Fruit fly (Drosophila melanogaster) whole organism, pupa: ENCODE measurements around the gene CalpB.

Experiments used
- CG10348 ChIP-seq: fragments of 200-800 bp; sonication (Bioruptor generic); IDR thresholded peaks from 2 replicates; pipeline ENCODE4 v1.3.6; 2022; ENCODE audit warnings: missing biosample characterization, missing genetic modification characterization
- CG12605 ChIP-seq: fragments of 200-800 bp; sonication (Bioruptor generic); IDR thresholded peaks from 2 replicates; pipeline ENCODE4 v1.3.6; 2022; ENCODE audit warnings: missing biosample characterization, missing genetic modification characterization
- CG13204 ChIP-seq: fragments of 200-800 bp; sonication (Bioruptor generic); optimal IDR thresholded peaks from 2 replicates; lab custom pipeline; 2018; ENCODE audit warnings: missing biosample characterization, mild to moderate bottlenecking, missing genetic modification characterization, moderate library complexity
- CG14655 ChIP-seq: fragments of 200-800 bp; sonication (Bioruptor generic); optimal IDR thresholded peaks from 3 replicates; lab custom pipeline; 2017; ENCODE audit warnings: mild to moderate bottlenecking, missing biosample characterization, missing genetic modification reagents, missing genetic modification characterization
- CG15710 ChIP-seq: fragments of 200-800 bp; sonication (Bioruptor generic); optimal IDR thresholded peaks from 2 replicates; lab custom pipeline; 2018; ENCODE audit warnings: missing biosample characterization, mild to moderate bottlenecking, missing genetic modification characterization, moderate library complexity
- CG17806 ChIP-seq: fragments of 200-800 bp; sonication (Bioruptor generic); optimal IDR thresholded peaks from 2 replicates; lab custom pipeline; 2018; ENCODE audit warnings: missing biosample characterization, mild to moderate bottlenecking, missing genetic modification characterization, moderate library complexity
- CG32121 ChIP-seq: fragments of 200-800 bp; sonication (Bioruptor generic); IDR thresholded peaks from 2 replicates; pipeline ENCODE4 v1.3.6; 2022; ENCODE audit warnings: missing biosample characterization, missing genetic modification characterization
- CG34367 ChIP-seq: fragments of 200-800 bp; sonication (Bioruptor generic); optimal IDR thresholded peaks from 2 replicates; lab custom pipeline; 2018; ENCODE audit warnings: missing biosample characterization, mild to moderate bottlenecking, missing genetic modification characterization
- CG4496 ChIP-seq: fragments of 200-800 bp; sonication (Bioruptor generic); IDR thresholded peaks from 3 replicates; pipeline ENCODE4 v1.3.6; 2022; ENCODE audit warnings: missing biosample characterization, missing genetic modification characterization
- CG8159 ChIP-seq: fragments of 200-800 bp; sonication (Bioruptor generic); optimal IDR thresholded peaks from 3 replicates; lab custom pipeline; 2018; ENCODE audit warnings: missing biosample characterization, mild to moderate bottlenecking, missing genetic modification characterization, moderate library complexity
- CG8301 ChIP-seq: fragments of 200-800 bp; sonication (Bioruptor generic); optimal IDR thresholded peaks from 2 replicates; lab custom pipeline; 2018; ENCODE audit warnings: missing biosample characterization, mild to moderate bottlenecking, missing genetic modification characterization
- CG9948 ChIP-seq: fragments of 200-800 bp; sonication (Bioruptor generic); optimal IDR thresholded peaks from 2 replicates; lab custom pipeline; 2018; ENCODE audit warnings: missing biosample characterization, mild to moderate bottlenecking, missing genetic modification characterization, moderate library complexity
- D1 ChIP-seq: fragments of 200-800 bp; sonication (Bioruptor generic); optimal IDR thresholded peaks from 2 replicates; lab custom pipeline; 2018; ENCODE audit warnings: missing biosample characterization, mild to moderate bottlenecking, missing genetic modification characterization, moderate library complexity
- EcR ChIP-seq: fragments of 200-800 bp; sonication (Bioruptor generic); optimal IDR thresholded peaks from 3 replicates; lab custom pipeline; 2019; ENCODE audit warnings: missing biosample characterization, missing genetic modification characterization, mild to moderate bottlenecking, moderate library complexity, missing genetic modification reagents
- Ets98B ChIP-seq: fragments of 200-800 bp; sonication (Bioruptor generic); IDR thresholded peaks from 2 replicates; pipeline ENCODE4 v1.3.6; 2022; ENCODE audit warnings: missing biosample characterization, missing genetic modification characterization
- Pif1A ChIP-seq: fragments of 200-800 bp; sonication (Bioruptor generic); optimal IDR thresholded peaks from 3 replicates; lab custom pipeline; 2016; ENCODE audit warnings: missing biosample characterization, missing genetic modification characterization
- Pif1B ChIP-seq: fragments of 200-800 bp; sonication (Bioruptor generic); optimal IDR thresholded peaks from 3 replicates; lab custom pipeline; 2016; ENCODE audit warnings: missing biosample characterization, missing genetic modification characterization
- Snoo ChIP-seq: fragments of 200-800 bp; sonication (Bioruptor generic); optimal IDR thresholded peaks from 3 replicates; lab custom pipeline; 2017; ENCODE audit warnings: missing biosample characterization, mild to moderate bottlenecking, missing genetic modification characterization, inconsistent platforms
- fd96Ca ChIP-seq: fragments of 200-800 bp; sonication (Bioruptor generic); IDR thresholded peaks from 3 replicates; pipeline ENCODE4 v1.3.6; 2022; ENCODE audit warnings: missing biosample characterization, missing genetic modification characterization
- gl ChIP-seq: fragments of 200-800 bp; sonication (Bioruptor generic); optimal IDR thresholded peaks from 2 replicates; lab custom pipeline; 2018; ENCODE audit warnings: missing biosample characterization, mild to moderate bottlenecking, missing genetic modification characterization
- rn ChIP-seq: fragments of 200-800 bp; sonication (Bioruptor generic); IDR thresholded peaks from 2 replicates; pipeline ENCODE4 v1.3.6; 2022; ENCODE audit warnings: missing biosample characterization, missing genetic modification characterization

The CalpB gene

dm6 chr3L:9893983-9894382 is 5.4 kb downstream of the CalpB start:
- TF ChIP-seq CG12605 (no peak), CG4496 (GFP tag; lab: Robert Waterston, UW) (no peak), rn (GFP tag; lab: Robert Waterston, UW) (no peak), CG9948 (no peak), CG17806 (tag; lab: Kevin White, UChicago) (no peak), CG13204 (no peak), EcR (no peak), Ets98B (no peak), Pif1B (GFP tag; lab: Kevin White, UChicago) (no peak), gl (no peak), CG32121 (GFP tag; lab: Robert Waterston, UW) (no peak), CG15710 (tag; lab: Kevin White, UChicago) (no peak), Pif1A (GFP tag; lab: Kevin White, UChicago) (no peak), CG10348 (GFP tag; lab: Robert Waterston, UW) (no peak), CG34367 (tag; lab: Kevin White, UChicago) (no peak), CG8159 (tag; lab: Kevin White, UChicago) (no peak), Snoo (tag; lab: Kevin White, UChicago) (no peak)

- TF ChIP-seq CG8159 (tag; lab: Kevin White, UChicago) (no peak), CG4496 (GFP tag; lab: Robert Waterston, UW) (no peak), Snoo (tag; lab: Kevin White, UChicago) (no peak), EcR (no peak), CG9948 (no peak), CG12605 (no peak), gl (no peak), Ets98B (no peak), D1 (tag; lab: Kevin White, UChicago) (no peak), CG15710 (tag; lab: Kevin White, UChicago) (no peak), CG32121 (GFP tag; lab: Robert Waterston, UW) (no peak), CG34367 (tag; lab: Kevin White, UChicago) (no peak), CG8301 (no peak), Pif1B (GFP tag; lab: Kevin White, UChicago) (no peak), fd96Ca (GFP tag; lab: Robert Waterston, UW) (no peak), rn (GFP tag; lab: Robert Waterston, UW) (no peak), CG10348 (GFP tag; lab: Robert Waterston, UW) (no peak), Pif1A (GFP tag; lab: Kevin White, UChicago) (no peak), CG17806 (tag; lab: Kevin White, UChicago) (no peak), CG14655 (no peak)
These were observed 6.1 kb downstream of the CalpB start, which contains the start of the genes CG6709 and Hez for dm6 chr3L:9894643-9895042. TSS of gene CG6709 (minus strand) at chr3L:9894743. TSS of gene Hez (minus strand) at chr3L:9894743.

- no peak for TF ChIP-seq CG10348 (GFP tag; lab: Robert Waterston, UW)
- no peak for TF ChIP-seq fd96Ca (GFP tag; lab: Robert Waterston, UW)
- TF ChIP-seq CG13204 = no peak
- TF ChIP-seq Ets98B = no peak; the same call in 1 of the 2 replicates
- TF ChIP-seq CG8159 (tag; lab: Kevin White, UChicago) = peak; percentile 59
- peak; percentile 27 for TF ChIP-seq CG15710 (tag; lab: Kevin White, UChicago)
- TF ChIP-seq CG34367 (tag; lab: Kevin White, UChicago) = no peak
- TF ChIP-seq D1 (tag; lab: Kevin White, UChicago) = no peak
- TF ChIP-seq CG8301 = no peak
- 0 out of 3 replicates have a peak, but pooled peaks have one; percentile 42 for TF ChIP-seq CG4496 (GFP tag; lab: Robert Waterston, UW)
- peak; percentile 52 for TF ChIP-seq EcR
- TF ChIP-seq CG12605 = no peak
- TF ChIP-seq Pif1A (GFP tag; lab: Kevin White, UChicago) = peak; percentile 43
- TF ChIP-seq gl = no peak
- TF ChIP-seq rn (GFP tag; lab: Robert Waterston, UW) = no peak
- TF ChIP-seq CG14655 = no peak
- TF ChIP-seq CG9948 = peak; percentile 10
- no peak for TF ChIP-seq CG32121 (GFP tag; lab: Robert Waterston, UW)
- TF ChIP-seq Pif1B (GFP tag; lab: Kevin White, UChicago) = no peak
- peak; percentile 39 for TF ChIP-seq CG17806 (tag; lab: Kevin White, UChicago)
- no peak for TF ChIP-seq Snoo (tag; lab: Kevin White, UChicago)
These were observed 8.7 kb downstream of the CalpB start for dm6 chr3L:9897164-9897783.

dm6 chr3L:9898355-9898754 is 9.8 kb downstream of the CalpB start, which contains the start of the genes CG6707 and CG46387:
TSS of gene CG6707 (minus strand) at chr3L:9898575.
TSS of gene CG46387 (plus strand) at chr3L:9898626.
- no peak for TF ChIP-seq CG17806 (tag; lab: Kevin White, UChicago)
- TF ChIP-seq CG32121 (GFP tag; lab: Robert Waterston, UW) = no peak
- TF ChIP-seq CG8159 (tag; lab: Kevin White, UChicago) = peak; percentile 6
- no peak for TF ChIP-seq CG9948
- no peak for TF ChIP-seq CG10348 (GFP tag; lab: Robert Waterston, UW)
- TF ChIP-seq Ets98B = no peak
- TF ChIP-seq CG14655 = no peak
- no peak for TF ChIP-seq D1 (tag; lab: Kevin White, UChicago)
- TF ChIP-seq CG12605 = no peak
- TF ChIP-seq CG4496 (GFP tag; lab: Robert Waterston, UW) = peak; percentile 44; the same call in 1 of the 3 replicates
- TF ChIP-seq CG15710 (tag; lab: Kevin White, UChicago) = no peak
- TF ChIP-seq CG34367 (tag; lab: Kevin White, UChicago) = no peak
- no peak for TF ChIP-seq Pif1A (GFP tag; lab: Kevin White, UChicago)
- TF ChIP-seq fd96Ca (GFP tag; lab: Robert Waterston, UW) = no peak
- TF ChIP-seq Snoo (tag; lab: Kevin White, UChicago) = no peak

dm6 chr3L:9899046-9899659 is 10.6 kb downstream of the CalpB start, which contains the start of gene nudE:
TSS of gene nudE (plus strand) at chr3L:9899241.
- TF ChIP-seq CG8159 (tag; lab: Kevin White, UChicago) (peak; percentile 10), CG13204 (no peak)
- TF ChIP-seq, all 21 proteins: peak for 1
